Worm (Caenorhabditis elegans) whole organism, young adult: Measurements from ENCODE around the gene sptl-3.

ENCODE experiments used
- ama-1 ChIP-seq, 3 experiments: fragments of 150-350 bp in 1 of 3; sonication (generic microtip) in 2 of 3; optimal IDR thresholded peaks; 2 replicates each; lab custom pipeline; 2014 to 2018; ENCODE audit warnings: missing biosample characterization in 2 of 3, missing genetic modification characterization in 2 of 3, missing genetic modification reagents in 2 of 3
- attf-5 ChIP-seq: fragments of 200-800 bp; sonication (Bioruptor generic); optimal IDR thresholded peaks from 2 replicates; lab custom pipeline; 2018; ENCODE audit warnings: mild to moderate bottlenecking, missing genetic modification characterization, missing compliant biosample characterization
- ceh-100 ChIP-seq: fragments of 200-800 bp; sonication (Bioruptor generic); IDR thresholded peaks from 2 replicates; pipeline ENCODE4 v1.3.6; 2022; ENCODE audit warnings: missing genetic modification reagents, missing genetic modification characterization, missing compliant biosample characterization
- fkh-3 ChIP-seq: sonication (generic microtip); optimal IDR thresholded peaks from 2 replicates; lab custom pipeline; 2016; ENCODE audit warnings: mild to moderate bottlenecking, missing genetic modification characterization, missing compliant biosample characterization
- him-1 ChIP-seq: sonication (generic microtip); optimal IDR thresholded peaks from 2 replicates; lab custom pipeline; 2016; ENCODE audit warnings: missing genotype, missing genetic modification reagents, missing genetic modification characterization, missing compliant biosample characterization
- nfya-1 ChIP-seq: sonication (generic microtip); optimal IDR thresholded peaks from 2 replicates; lab custom pipeline; 2017; ENCODE audit warnings: antibody characterized with exemption, missing compliant biosample characterization, missing genetic modification characterization, borderline replicate concordance; ENCODE audit not compliant: insufficient read depth
- nhr-120 ChIP-seq: fragments of 200-800 bp; sonication (Bioruptor generic); IDR thresholded peaks from 2 replicates; pipeline ENCODE4 v1.3.6; 2022; ENCODE audit warnings: missing genetic modification characterization, missing compliant biosample characterization
- nhr-179 ChIP-seq: sonication (generic microtip); optimal IDR thresholded peaks from 2 replicates; lab custom pipeline; 2016; ENCODE audit warnings: mild to moderate bottlenecking, missing genetic modification characterization, missing compliant biosample characterization
- sea-2 ChIP-seq: fragments of 200-800 bp; sonication (Bioruptor generic); IDR thresholded peaks from 2 replicates; pipeline ENCODE4 v1.3.6; 2022; ENCODE audit warnings: missing genetic modification characterization, missing compliant biosample characterization
- snpc-4 ChIP-seq, 5 experiments: fragments of 150-350 bp in 1 of 5; sonication (generic microtip) in 4 of 5; optimal IDR thresholded peaks; 2 replicates each; lab custom pipeline; 2014 to 2018; ENCODE audit warnings: missing genetic modification characterization in 5 of 5, missing biosample characterization in 3 of 5, antibody characterized with exemption in 2 of 5, mild to moderate bottlenecking in 2 of 5, missing compliant biosample characterization in 2 of 5, missing genotype in 2 of 5, moderate library complexity in 2 of 5, missing genetic modification reagents in 1 of 5
- sptf-2 ChIP-seq: fragments of 200-800 bp; sonication (Bioruptor generic); optimal IDR thresholded peaks from 2 replicates; lab custom pipeline; 2018; ENCODE audit warnings: mild to moderate bottlenecking, missing genetic modification characterization, missing compliant biosample characterization
- unc-62 ChIP-seq: fragments of 150-350 bp; optimal IDR thresholded peaks from 2 replicates; lab custom pipeline; 2014; ENCODE audit warnings: missing biosample characterization, missing genetic modification reagents, missing genetic modification characterization

DNA sequence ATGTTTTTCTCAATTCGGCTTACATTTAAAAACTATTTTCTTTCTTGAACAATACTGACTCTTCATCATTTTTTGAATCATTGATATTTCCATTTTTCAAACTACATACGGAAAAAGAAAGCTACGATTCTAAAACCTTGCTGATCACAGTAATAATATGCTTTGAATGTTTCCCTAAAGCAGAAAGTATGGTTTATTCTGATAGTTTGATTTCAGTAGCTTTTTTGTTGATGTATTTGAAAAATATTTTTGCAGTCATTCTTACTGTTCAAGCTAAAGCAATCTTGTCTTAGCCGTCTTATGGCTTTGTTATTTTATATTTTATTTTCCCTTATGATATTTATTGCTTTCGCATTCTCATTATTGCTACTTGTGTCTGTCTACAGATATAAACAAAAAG, 36.4 kb downstream of the sptl-3 start, which contains the start of gene srxa-13:
- TF ChIP-seq ama-1 (optimal IDR thresholded peaks at IDR 0.05; lab: Kevin White, UChicago) = no peak
- no peak for TF ChIP-seq ama-1 (GFP tag; optimal IDR thresholded peaks at IDR 0.05; lab: Kevin White, UChicago)
- no peak for TF ChIP-seq sea-2
- TF ChIP-seq snpc-4 (GFP tag; optimal IDR thresholded peaks at IDR 0.05; lab: Kevin White, UChicago) = no peak
- TF ChIP-seq snpc-4 (tag; optimal IDR thresholded peaks at IDR 0.05; lab: Kevin White, UChicago) = no peak
- TF ChIP-seq fkh-3 (tag; lab: Kevin White, UChicago) = no peak
- TF ChIP-seq nhr-179 (tag; lab: Kevin White, UChicago) = no peak
- no peak for TF ChIP-seq ceh-100
- no peak for TF ChIP-seq attf-5 (GFP tag; lab: Kevin White, UChicago)
- no peak for TF ChIP-seq nhr-120 (GFP tag; lab: Robert Waterston, UW)
- TF ChIP-seq sptf-2 = no peak
- TF ChIP-seq unc-62 = no peak
- no peak for TF ChIP-seq him-1 (tag; lab: Kevin White, UChicago)
- TF ChIP-seq nfya-1 (tag; lab: Kevin White, UChicago) = no peak
